Fruit fly (Drosophila melanogaster): ENCODE results near the gene Rab7.

- no peak for TF ChIP-seq h (optimal IDR thresholded peaks at IDR 0.05)
- TF ChIP-seq insv (optimal IDR thresholded peaks at IDR 0.05) = no peak
- no peak for TF ChIP-seq Myc (optimal IDR thresholded peaks at IDR 0.05)
Measured at dm6 chr3R:23991364-23991763, 1.4 kb upstream of the Rab7 start.

All from Kc167 (cell line).